Worm (Caenorhabditis elegans) whole organism, young adult: ENCODE measurements around the gene C25F9.4.
A peak's percentile ranks its signal among the peaks of the same experiment; 100 is the strongest.

Experiments
- B0261.1 ChIP-seq: sonication (generic microtip); optimal IDR thresholded peaks from 2 replicates; lab custom pipeline; 2016; ENCODE audit warnings: mild to moderate bottlenecking, missing genetic modification characterization, moderate library complexity, missing compliant biosample characterization
- C06A6.2 ChIP-seq: fragments of 200-800 bp; sonication (Bioruptor generic); conservative IDR thresholded peaks from 2 replicates; pipeline ENCODE4 v1.3.6; 2022; ENCODE audit warnings: missing genetic modification characterization, missing compliant biosample characterization
- D2030.7 ChIP-seq: fragments of 200-800 bp; sonication (Bioruptor generic); IDR thresholded peaks from 2 replicates; pipeline ENCODE4 v1.3.6; 2022; ENCODE audit warnings: missing genetic modification reagents, missing genetic modification characterization, missing compliant biosample characterization
- F10E7.11 ChIP-seq: sonication (generic microtip); optimal IDR thresholded peaks from 2 replicates; lab custom pipeline; 2017; ENCODE audit warnings: mild to moderate bottlenecking, missing genetic modification characterization, moderate library complexity, missing compliant biosample characterization
- F37B4.10 ChIP-seq: fragments of 200-800 bp; sonication (Bioruptor generic); IDR thresholded peaks from 2 replicates; pipeline ENCODE4 v1.3.6; 2022; ENCODE audit warnings: missing genetic modification characterization, missing compliant biosample characterization
- F49E8.2 ChIP-seq: sonication (generic microtip); optimal IDR thresholded peaks from 3 replicates; lab custom pipeline; 2017; ENCODE audit warnings: missing genetic modification characterization, mild to moderate bottlenecking, missing compliant biosample characterization, antibody characterized with exemption, moderate library complexity; ENCODE audit not compliant: insufficient read depth
- F57A8.1 ChIP-seq: fragments of 200-800 bp; sonication (Bioruptor generic); optimal IDR thresholded peaks from 2 replicates; lab custom pipeline; 2018; ENCODE audit warnings: mild to moderate bottlenecking, missing genetic modification characterization, moderate library complexity, missing compliant biosample characterization
- F57C9.4 ChIP-seq: sonication (generic microtip); optimal IDR thresholded peaks from 2 replicates; lab custom pipeline; 2017; ENCODE audit warnings: mild to moderate bottlenecking, missing genetic modification characterization, missing compliant biosample characterization
- K12H6.12 ChIP-seq: fragments of 200-800 bp; sonication (Bioruptor generic); optimal IDR thresholded peaks from 2 replicates; lab custom pipeline; 2018; ENCODE audit warnings: mild to moderate bottlenecking, missing genetic modification characterization, missing compliant biosample characterization
- T07F8.4 ChIP-seq: sonication (generic microtip); optimal IDR thresholded peaks from 2 replicates; lab custom pipeline; 2016; ENCODE audit warnings: mild to moderate bottlenecking, missing genetic modification characterization, moderate library complexity, missing compliant biosample characterization
- Y53F4B.3 ChIP-seq: fragments of 200-800 bp; sonication (Bioruptor generic); IDR thresholded peaks from 2 replicates; pipeline ENCODE4 v1.3.6; 2022; ENCODE audit warnings: missing genetic modification reagents, missing genetic modification characterization, missing compliant biosample characterization
- Y95B8A.8 ChIP-seq: fragments of 200-800 bp; sonication (Bioruptor generic); IDR thresholded peaks from 2 replicates; pipeline ENCODE4 v1.3.6; 2022; ENCODE audit warnings: missing genetic modification reagents, missing genetic modification characterization, missing compliant biosample characterization
- attf-5 ChIP-seq: fragments of 200-800 bp; sonication (Bioruptor generic); optimal IDR thresholded peaks from 2 replicates; lab custom pipeline; 2018; ENCODE audit warnings: mild to moderate bottlenecking, missing genetic modification characterization, missing compliant biosample characterization
- attf-6 ChIP-seq: fragments of 200-800 bp; sonication (Bioruptor generic); IDR thresholded peaks from 2 replicates; pipeline ENCODE4 v1.3.6; 2022; ENCODE audit warnings: missing genetic modification reagents, missing genetic modification characterization, missing compliant biosample characterization
- cebp-1 ChIP-seq, 2 experiments: fragments of 200-800 bp in 1 of 2; sonication (Bioruptor generic) in 1 of 2; sonication (generic microtip) in 1 of 2; IDR thresholded peaks in 1 of 2; optimal IDR thresholded peaks in 1 of 2; 2 replicates each; pipeline versions ENCODE4 v1.3.6 to Lab custom; 2017 to 2022; ENCODE audit warnings: missing compliant biosample characterization in 2 of 2, missing genetic modification characterization in 2 of 2, mild to moderate bottlenecking in 1 of 2, missing genetic modification reagents in 1 of 2, moderate library complexity in 1 of 2
- ceh-27 ChIP-seq: fragments of 200-800 bp; sonication (Bioruptor generic); optimal IDR thresholded peaks from 2 replicates; lab custom pipeline; 2018; ENCODE audit warnings: mild to moderate bottlenecking, missing genetic modification characterization, moderate library complexity, missing compliant biosample characterization
- ceh-40 ChIP-seq: fragments of 200-800 bp; sonication (Bioruptor generic); IDR thresholded peaks from 2 replicates; pipeline ENCODE4 v1.3.6; 2022; ENCODE audit warnings: missing genetic modification characterization, missing compliant biosample characterization
- egl-44 ChIP-seq: fragments of 200-800 bp; sonication (Bioruptor generic); IDR thresholded peaks from 2 replicates; pipeline ENCODE4 v1.3.6; 2022; ENCODE audit warnings: missing genetic modification reagents, missing genetic modification characterization, missing compliant biosample characterization
- fkh-3 ChIP-seq: sonication (generic microtip); optimal IDR thresholded peaks from 2 replicates; lab custom pipeline; 2016; ENCODE audit warnings: mild to moderate bottlenecking, missing genetic modification characterization, missing compliant biosample characterization
- gei-17 ChIP-seq: fragments of 200-800 bp; sonication (Bioruptor generic); optimal IDR thresholded peaks from 2 replicates; lab custom pipeline; 2018; ENCODE audit warnings: mild to moderate bottlenecking, missing genetic modification characterization, missing compliant biosample characterization
- him-1 ChIP-seq: sonication (generic microtip); optimal IDR thresholded peaks from 2 replicates; lab custom pipeline; 2016; ENCODE audit warnings: missing genotype, missing genetic modification reagents, missing genetic modification characterization, missing compliant biosample characterization
- lin-35 ChIP-seq, 3 experiments: fragments of 150-350 bp in 2 of 3; sonication (generic microtip) in 1 of 3; optimal IDR thresholded peaks; 2 replicates each; lab custom pipeline; 2014 to 2018; ENCODE audit warnings: missing biosample characterization in 3 of 3, missing genetic modification characterization in 3 of 3, missing genetic modification reagents in 3 of 3
- lin-40 ChIP-seq: sonication (generic microtip); optimal IDR thresholded peaks from 2 replicates; lab custom pipeline; 2016; ENCODE audit warnings: missing genetic modification characterization, mild to moderate bottlenecking, missing compliant biosample characterization, missing genotype, missing genetic modification reagents
- mcd-1 ChIP-seq: fragments of 200-800 bp; sonication (Bioruptor generic); IDR thresholded peaks from 2 replicates; pipeline ENCODE4 v1.3.6; 2022; ENCODE audit warnings: missing genetic modification reagents, missing genetic modification characterization, missing compliant biosample characterization
- mes-4 ChIP-seq: sonication (generic microtip); optimal IDR thresholded peaks from 2 replicates; lab custom pipeline; 2016; ENCODE audit warnings: missing genotype, missing genetic modification characterization, missing compliant biosample characterization
- mxl-1 ChIP-seq: sonication (generic microtip); optimal IDR thresholded peaks from 2 replicates; lab custom pipeline; 2016; ENCODE audit warnings: missing genetic modification characterization, missing compliant biosample characterization
- nfya-1 ChIP-seq: sonication (generic microtip); optimal IDR thresholded peaks from 2 replicates; lab custom pipeline; 2017; ENCODE audit warnings: antibody characterized with exemption, missing compliant biosample characterization, missing genetic modification characterization, borderline replicate concordance; ENCODE audit not compliant: insufficient read depth
- nfyb-1 ChIP-seq: fragments of 200-800 bp; sonication (Bioruptor generic); IDR thresholded peaks from 2 replicates; pipeline ENCODE4 v1.3.6; 2022; ENCODE audit warnings: missing genetic modification reagents, missing genetic modification characterization, missing compliant biosample characterization
- nhr-90 ChIP-seq: sonication (generic microtip); optimal IDR thresholded peaks from 2 replicates; lab custom pipeline; 2016; ENCODE audit warnings: missing genotype, mild to moderate bottlenecking, missing genetic modification characterization, missing compliant biosample characterization
- rcor-1 ChIP-seq: fragments of 200-800 bp; sonication (Bioruptor generic); IDR thresholded peaks from 2 replicates; pipeline ENCODE4 v1.3.6; 2022; ENCODE audit warnings: missing genetic modification reagents, missing genetic modification characterization, missing compliant biosample characterization
- rec-8 ChIP-seq, 2 experiments: sonication (generic microtip); optimal IDR thresholded peaks; 2 replicates each; lab custom pipeline; 2016; ENCODE audit warnings: mild to moderate bottlenecking in 2 of 2, missing genetic modification characterization in 2 of 2, missing genetic modification reagents in 2 of 2, missing genotype in 2 of 2, missing biosample characterization in 1 of 2, missing compliant biosample characterization in 1 of 2, moderate library complexity in 1 of 2
- somi-1 ChIP-seq: fragments of 200-800 bp; sonication (Bioruptor generic); optimal IDR thresholded peaks from 2 replicates; lab custom pipeline; 2018; ENCODE audit warnings: mild to moderate bottlenecking, missing genetic modification characterization, missing compliant biosample characterization
- sptf-2 ChIP-seq: fragments of 200-800 bp; sonication (Bioruptor generic); optimal IDR thresholded peaks from 2 replicates; lab custom pipeline; 2018; ENCODE audit warnings: mild to moderate bottlenecking, missing genetic modification characterization, missing compliant biosample characterization
- unc-130 ChIP-seq: sonication (generic microtip); optimal IDR thresholded peaks from 2 replicates; lab custom pipeline; 2016; ENCODE audit warnings: missing genetic modification reagents, missing genetic modification characterization, missing compliant biosample characterization
- unc-62 ChIP-seq: fragments of 150-350 bp; optimal IDR thresholded peaks from 2 replicates; lab custom pipeline; 2014; ENCODE audit warnings: missing biosample characterization, missing genetic modification reagents, missing genetic modification characterization
- zim-3 ChIP-seq: sonication (generic microtip); optimal IDR thresholded peaks from 2 replicates; lab custom pipeline; 2017; ENCODE audit warnings: mild to moderate bottlenecking, missing genetic modification characterization, moderate library complexity, missing compliant biosample characterization
- ztf-26 ChIP-seq: sonication (generic microtip); optimal IDR thresholded peaks from 2 replicates; lab custom pipeline; 2017; ENCODE audit warnings: missing genetic modification characterization, missing compliant biosample characterization

The C25F9.4 gene

ce11 chrV:19402855-19403254, 13.5 kb downstream of the C25F9.4 start, which contains the start of gene C25F9.12:
Gene C25F9.12 (minus strand): TSS chrV:19402955.
- TF ChIP-seq gei-17 (no peak), unc-62 (GFP tag; lab: Kevin White, UChicago) (no peak), unc-130 (GFP tag; lab: Kevin White, UChicago) (no peak), attf-6 (no peak)

ce11 chrV:19401429-19401828, 14.9 kb downstream of the C25F9.4 start:
- TF ChIP-seq cebp-1 (GFP tag; IDR thresholded peaks at IDR 0.05; lab: Robert Waterston, UW) (peak; percentile 40; the same call in 1 of the 2 replicates), cebp-1 (tag; optimal IDR thresholded peaks at IDR 0.05; lab: Kevin White, UChicago) (peak; percentile 49), F37B4.10 (GFP tag; lab: Robert Waterston, UW) (no peak), ztf-26 (tag; lab: Kevin White, UChicago) (no peak), D2030.7 (no peak), F57A8.1 (no peak), F49E8.2 (tag; lab: Kevin White, UChicago) (no peak), attf-5 (GFP tag; lab: Kevin White, UChicago) (no peak), mxl-1 (tag; lab: Kevin White, UChicago) (no peak), nfyb-1 (GFP tag; lab: Robert Waterston, UW) (0 out of 2 replicates have a peak, but pooled peaks have one; percentile 8)

ce11 chrV:19400619-19401018, 15.8 kb downstream of the C25F9.4 start, which contains the start of gene srw-86:
Gene srw-86 (minus strand): TSS chrV:19400719.
- no peak for TF ChIP-seq Y95B8A.8 (GFP tag; lab: Robert Waterston, UW)
- no peak for TF ChIP-seq mcd-1 (GFP tag; lab: Robert Waterston, UW)
- no peak for TF ChIP-seq T07F8.4 (tag; lab: Kevin White, UChicago)
- no peak for TF ChIP-seq lin-35 (GFP tag; optimal IDR thresholded peaks at IDR 0.05; lab: Kevin White, UChicago)
- no peak for TF ChIP-seq attf-6
- no peak for TF ChIP-seq F49E8.2 (tag; lab: Kevin White, UChicago)
- TF ChIP-seq K12H6.12, result no peak
- TF ChIP-seq B0261.1 (tag; lab: Kevin White, UChicago), result no peak
- no peak for TF ChIP-seq ceh-40 (GFP tag; lab: Robert Waterston, UW)
- no peak for TF ChIP-seq nhr-90 (tag; lab: Kevin White, UChicago)
- no peak for TF ChIP-seq mes-4 (tag; lab: Kevin White, UChicago)
- TF ChIP-seq fkh-3, result no peak
- TF ChIP-seq somi-1 (GFP tag; lab: Kevin White, UChicago), result no peak
- TF ChIP-seq ceh-27 (GFP tag; lab: Kevin White, UChicago), result no peak
- no peak for TF ChIP-seq F57C9.4 (tag; lab: Kevin White, UChicago)

ce11 chrV:19399282-19399681, 17.1 kb downstream of the C25F9.4 start:
- TF ChIP-seq cebp-1 (GFP tag; IDR thresholded peaks at IDR 0.05; lab: Robert Waterston, UW), result peak; percentile 50; the same call in 1 of the 2 replicates
- TF ChIP-seq cebp-1 (tag; optimal IDR thresholded peaks at IDR 0.05; lab: Kevin White, UChicago), result peak; percentile 42

- TF ChIP-seq gei-17, result no peak
- no peak for TF ChIP-seq zim-3 (tag; lab: Kevin White, UChicago)
- TF ChIP-seq him-1 (tag; lab: Kevin White, UChicago), result no peak
- TF ChIP-seq rcor-1 (GFP tag; lab: Robert Waterston, UW), result no peak
- TF ChIP-seq nfya-1 (tag; lab: Kevin White, UChicago), result no peak
- TF ChIP-seq attf-5 (GFP tag; lab: Kevin White, UChicago), result no peak
- no peak for TF ChIP-seq unc-130 (GFP tag; lab: Kevin White, UChicago)
- no peak for TF ChIP-seq C06A6.2 (GFP tag; lab: Robert Waterston, UW)
- TF ChIP-seq nhr-90 (tag; lab: Kevin White, UChicago), result no peak
- TF ChIP-seq rec-8 (tag; optimal IDR thresholded peaks at IDR 0.05; lab: Kevin White, UChicago), result no peak
- TF ChIP-seq F10E7.11 (tag; lab: Kevin White, UChicago), result no peak
- no peak for TF ChIP-seq egl-44 (GFP tag; lab: Robert Waterston, UW)
- no peak for TF ChIP-seq lin-40 (tag; lab: Kevin White, UChicago)
- no peak for TF ChIP-seq sptf-2 (GFP tag; lab: Kevin White, UChicago)
- no peak for TF ChIP-seq nfyb-1 (GFP tag; lab: Robert Waterston, UW)
- TF ChIP-seq mxl-1 (tag; lab: Kevin White, UChicago), result no peak
- TF ChIP-seq F57A8.1, result no peak
- TF ChIP-seq Y53F4B.3 (GFP tag; lab: Robert Waterston, UW), result no peak
These were observed 17.5 kb downstream of the C25F9.4 start, which contains the start of gene C25F9.13 for ce11 chrV:19398882-19399281. Gene C25F9.13 (minus strand): TSS chrV:19398982.
